Fruit fly (Drosophila melanogaster): ENCODE measurements around the gene elg1.

The elg1 gene

DNA sequence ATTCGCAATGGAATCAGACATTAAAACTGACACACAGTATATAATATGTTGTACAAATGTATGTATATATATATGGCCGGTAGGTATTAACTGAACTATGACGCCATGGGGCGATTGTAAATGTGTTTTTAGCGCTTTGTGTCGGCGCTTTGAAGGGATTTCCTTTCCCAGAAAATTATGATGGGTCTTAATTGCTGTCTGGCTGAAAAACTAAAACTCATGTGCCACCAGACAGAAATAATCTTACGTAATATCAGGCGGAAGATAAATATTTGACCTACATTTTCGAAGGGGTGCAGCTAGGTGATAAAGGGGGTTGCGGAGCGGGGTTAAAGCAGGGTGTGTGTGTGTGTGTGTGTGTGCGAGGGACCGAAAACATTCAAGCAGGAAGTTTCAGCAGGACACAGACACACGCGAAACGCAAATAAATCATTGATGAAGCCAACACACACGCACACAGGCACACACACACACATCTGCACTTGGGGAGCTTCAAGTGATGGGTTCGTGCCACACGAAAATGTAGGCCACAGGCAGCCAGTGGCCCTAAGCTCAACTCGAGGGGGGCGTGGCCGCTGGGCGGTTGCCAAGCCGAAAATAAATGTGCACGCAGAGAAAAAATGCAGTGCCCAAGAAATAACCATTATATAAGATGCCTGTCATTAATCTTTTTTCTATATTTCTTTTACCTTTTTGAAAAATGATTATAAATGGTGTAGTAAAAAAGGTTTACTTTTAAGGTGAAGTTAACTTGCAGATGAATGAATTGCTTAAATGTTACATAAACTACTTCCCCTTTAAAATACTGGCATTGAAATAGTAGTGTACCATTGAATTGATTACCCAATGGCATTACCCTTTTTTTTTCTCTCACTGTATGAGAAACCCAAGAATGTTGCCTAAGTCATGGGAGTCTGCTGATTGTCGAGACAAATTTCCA lies 25.7 kb downstream of the elg1 start (continued):
- TF ChIP-seq Dref (GFP tag; IDR thresholded peaks at IDR 0.05) (no peak), CG7987 (GFP tag; optimal IDR thresholded peaks at IDR 0.05) (no peak), hbn (GFP tag; IDR thresholded peaks at IDR 0.05; ENCODE audit: partially characterized antibody) (no peak), CG10654 (GFP tag; optimal IDR thresholded peaks at IDR 0.05) (peak; percentile 16), Ssrp (tag; optimal IDR thresholded peaks at IDR 0.05) (peak; percentile 62), CG2712 (tag; optimal IDR thresholded peaks at IDR 0.05) (peak; percentile 58), CG4328 (GFP tag; optimal IDR thresholded peaks at IDR 0.05) (no peak), az2 (GFP tag; optimal IDR thresholded peaks at IDR 0.05) (peak; percentile 62), ATbp (GFP tag; optimal IDR thresholded peaks at IDR 0.05) (peak; percentile 63), CG8359 (GFP tag; optimal IDR thresholded peaks at IDR 0.05; ENCODE audit: borderline replicate concordance) (no peak), Dp (GFP tag; optimal IDR thresholded peaks at IDR 0.05) (no peak), Med (GFP tag) (peak; percentile 82), E2f1 (GFP tag; IDR thresholded peaks at IDR 0.05) (no peak), CG12236 (GFP tag; optimal IDR thresholded peaks at IDR 0.05) (peak; percentile 3), Fer3 (tag; optimal IDR thresholded peaks at IDR 0.05) (peak; percentile 39), CG15479 (GFP tag; optimal IDR thresholded peaks at IDR 0.05) (no peak), sob (GFP tag; IDR thresholded peaks at IDR 0.05) (peak; percentile 41; the same call in 1 of the 2 replicates), Sox102F (GFP tag; optimal IDR thresholded peaks at IDR 0.05) (peak; percentile 67), CG6765 (GFP tag; optimal IDR thresholded peaks at IDR 0.05) (no peak), Poxn (GFP tag; IDR thresholded peaks at IDR 0.05) (no peak), CG10267 (tag; optimal IDR thresholded peaks at IDR 0.05) (peak; percentile 43), gfzf (GFP tag; optimal IDR thresholded peaks at IDR 0.05) (no peak), CG42726 (GFP tag; IDR thresholded peaks at IDR 0.05; ENCODE audit: partially characterized antibody) (no peak), CG18764 (GFP tag; optimal IDR thresholded peaks at IDR 0.05) (peak; percentile 31), NfI (GFP tag; optimal IDR thresholded peaks at IDR 0.05) (peak; percentile 32), Six4 (GFP tag; optimal IDR thresholded peaks at IDR 0.05) (peak; percentile 20), Fer1 (GFP tag; optimal IDR thresholded peaks at IDR 0.05) (peak; percentile 59), corto (GFP tag; optimal IDR thresholded peaks at IDR 0.05) (no peak), fd102C (GFP tag; optimal IDR thresholded peaks at IDR 0.05) (no peak), trh (GFP tag; optimal IDR thresholded peaks at IDR 0.05) (no peak), CG32772 (GFP tag; IDR thresholded peaks at IDR 0.05) (no peak), Sry-β (GFP tag; optimal IDR thresholded peaks at IDR 0.05) (no peak), CG14860 (GFP tag; IDR thresholded peaks at IDR 0.05; ENCODE audit: partially characterized antibody) (0 out of 3 replicates have a peak, but pooled peaks have one; percentile 34), Hr51 (GFP tag; optimal IDR thresholded peaks at IDR 0.05) (peak; percentile 35 to 68), tna (GFP tag; IDR thresholded peaks at IDR 0.05; ENCODE audit: partially characterized antibody) (0 out of 2 replicates have a peak, but pooled peaks have one; percentile 15), CG15073 (GFP tag; optimal IDR thresholded peaks at IDR 0.05) (no peak), Nf-YA (GFP tag; IDR thresholded peaks at IDR 0.05) (no peak), Stat92E (GFP tag; optimal IDR thresholded peaks at IDR 0.05) (no peak), CG12104 (GFP tag; optimal IDR thresholded peaks at IDR 0.05) (no peak), CG4854 (GFP tag; optimal IDR thresholded peaks at IDR 0.05) (peak; percentile 34), CG7372 (GFP tag; IDR thresholded peaks at IDR 0.05) (no peak), org-1 (GFP tag; optimal IDR thresholded peaks at IDR 0.05) (peak; percentile 48), CG6854 (GFP tag; optimal IDR thresholded peaks at IDR 0.05) (no peak), Rfx (GFP tag; IDR thresholded peaks at IDR 0.05) (0 out of 2 replicates have a peak, but pooled peaks have one; percentile 26), inv (GFP tag; IDR thresholded peaks at IDR 0.05; ENCODE audit: partially characterized antibody) (no peak), crp (GFP tag; optimal IDR thresholded peaks at IDR 0.05) (no peak)
